Worm (Caenorhabditis elegans) whole organism, early embryonic: Measurements from ENCODE around the gene srbc-70.
"Not testable (repeated sequence)": the region's sequence is repeated elsewhere in the genome, so short reads cannot be mapped to it uniquely, and the experiment has no call there.

Experiments used
- B0310.2 ChIP-seq: sonication (generic microtip); optimal IDR thresholded peaks from 2 replicates; lab custom pipeline; 2016; ENCODE audit warnings: mild to moderate bottlenecking, missing genetic modification characterization, missing compliant biosample characterization
- F13C5.2 ChIP-seq: sonication (generic microtip); optimal IDR thresholded peaks from 2 replicates; lab custom pipeline; 2017; ENCODE audit warnings: mild to moderate bottlenecking, missing genetic modification characterization, inconsistent platforms, missing compliant biosample characterization
- ama-1 ChIP-seq: fragments of 150-350 bp; optimal IDR thresholded peaks from 2 replicates; lab custom pipeline; 2014
- ceh-13 ChIP-seq: fragments of 200-800 bp; sonication (Bioruptor generic); optimal IDR thresholded peaks from 2 replicates; lab custom pipeline; 2018; ENCODE audit warnings: mild to moderate bottlenecking, missing genetic modification characterization, missing compliant biosample characterization
- ceh-36 ChIP-seq: sonication (generic microtip); optimal IDR thresholded peaks from 2 replicates; lab custom pipeline; 2016; ENCODE audit warnings: missing genetic modification characterization, inconsistent platforms, missing compliant biosample characterization
- ets-7 ChIP-seq: sonication (generic microtip); optimal IDR thresholded peaks from 2 replicates; lab custom pipeline; 2016; ENCODE audit warnings: missing genotype, missing genetic modification characterization, missing compliant biosample characterization
- flt-1 ChIP-seq: fragments of 200-800 bp; sonication (Bioruptor generic); IDR thresholded peaks from 2 replicates; pipeline ENCODE4 v1.3.6; 2022; ENCODE audit warnings: missing genetic modification characterization, missing compliant biosample characterization
- hmbx-1 ChIP-seq: sonication (generic microtip); optimal IDR thresholded peaks from 2 replicates; lab custom pipeline; 2016; ENCODE audit warnings: mild to moderate bottlenecking, missing genetic modification characterization, missing compliant biosample characterization
- hnd-1 ChIP-seq: sonication (generic microtip); optimal IDR thresholded peaks from 2 replicates; lab custom pipeline; 2016; ENCODE audit warnings: missing genetic modification characterization, missing compliant biosample characterization
- pes-1 ChIP-seq: fragments of 200-800 bp; sonication (Bioruptor generic); IDR thresholded peaks from 2 replicates; pipeline ENCODE4 v1.3.6; 2022; ENCODE audit warnings: missing genetic modification reagents, missing genetic modification characterization, missing compliant biosample characterization
- sea-1 ChIP-seq: fragments of 200-800 bp; sonication (Bioruptor generic); conservative IDR thresholded peaks from 2 replicates; pipeline ENCODE4 v1.3.6; 2022; ENCODE audit warnings: missing genetic modification characterization, missing compliant biosample characterization
- tbx-37 ChIP-seq: fragments of 200-800 bp; sonication (Bioruptor generic); conservative IDR thresholded peaks from 2 replicates; pipeline ENCODE4 v1.3.6; 2022; ENCODE audit warnings: missing genetic modification reagents, missing genetic modification characterization, missing compliant biosample characterization

srbc-70 gene

DNA sequence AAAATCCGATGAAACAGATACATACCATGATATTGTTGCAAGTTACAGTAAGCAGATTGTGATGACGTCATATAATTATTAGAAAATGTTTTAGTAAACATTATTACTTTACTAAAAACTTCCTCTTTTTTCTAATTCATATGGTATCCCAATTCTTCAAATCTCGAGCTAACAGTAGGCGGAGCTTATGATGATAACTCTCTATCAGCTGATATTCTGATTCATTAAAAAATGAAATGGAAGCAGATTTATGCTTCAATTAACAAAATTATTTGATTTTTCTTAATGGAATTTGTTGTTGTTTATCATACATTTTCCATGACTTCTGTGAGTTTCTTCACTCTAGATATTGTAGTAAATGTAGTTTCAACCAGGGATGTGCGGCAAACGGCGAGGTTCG, 23.5 kb downstream of the srbc-70 start, which contains the start of gene pax-2:
TSS of gene pax-2 (minus strand) at position 101 of the 400 bp plus-strand sequence.
- no peak for TF ChIP-seq sea-1 (GFP tag; lab: Robert Waterston, UW)

DNA sequence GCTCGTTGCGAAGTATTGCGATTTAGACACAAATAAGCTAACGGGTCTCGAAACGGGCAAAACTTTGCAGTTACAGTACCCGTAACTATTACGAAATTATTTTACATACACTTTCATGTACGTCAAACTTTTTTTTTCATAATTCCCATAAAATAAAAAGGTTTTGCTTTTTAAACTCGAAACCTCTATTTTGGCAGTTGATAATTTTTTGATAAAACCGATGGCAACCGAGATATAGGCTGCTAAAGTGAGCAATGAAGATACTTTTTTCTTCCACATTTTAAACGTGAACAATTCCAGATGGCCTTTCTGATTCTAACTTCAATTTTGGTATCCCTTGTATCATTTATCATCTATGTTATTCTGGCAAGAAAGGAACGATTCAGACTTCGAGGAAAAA, 30.6 kb downstream of the srbc-70 start, which contains the start of gene cyp-25A6:
TSS of gene cyp-25A6 (plus strand) at position 301 of the 400 bp plus-strand sequence.
- TF ChIP-seq pes-1; tbx-37; ets-7 (tag; lab: Kevin White, UChicago): not testable (repeated sequence)

DNA sequence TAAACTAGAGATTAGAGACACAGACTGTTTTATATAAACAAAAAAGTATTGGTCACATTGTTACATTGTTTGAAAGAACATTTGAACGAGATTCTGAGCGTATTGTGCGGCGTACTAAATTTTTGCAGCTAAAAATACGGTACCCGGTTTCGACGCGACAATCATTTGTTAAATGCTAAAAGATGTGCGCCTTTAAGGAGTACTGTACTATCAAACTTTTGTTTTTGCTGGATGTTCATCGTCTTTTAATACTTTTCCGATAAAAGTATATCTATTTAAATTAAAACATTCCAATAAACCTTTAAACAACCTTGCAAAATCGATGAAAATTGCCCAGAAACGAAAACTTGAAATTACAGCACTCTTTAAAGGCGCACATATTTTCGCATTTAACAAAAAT, 31.1 kb downstream of the srbc-70 start, which contains the start of gene K06B9.6:
TSS of gene K06B9.6 (minus strand) at position 101 of the 400 bp plus-strand sequence.
- TF ChIP-seq hnd-1 (tag; lab: Kevin White, UChicago); flt-1; tbx-37: not testable (repeated sequence)

DNA sequence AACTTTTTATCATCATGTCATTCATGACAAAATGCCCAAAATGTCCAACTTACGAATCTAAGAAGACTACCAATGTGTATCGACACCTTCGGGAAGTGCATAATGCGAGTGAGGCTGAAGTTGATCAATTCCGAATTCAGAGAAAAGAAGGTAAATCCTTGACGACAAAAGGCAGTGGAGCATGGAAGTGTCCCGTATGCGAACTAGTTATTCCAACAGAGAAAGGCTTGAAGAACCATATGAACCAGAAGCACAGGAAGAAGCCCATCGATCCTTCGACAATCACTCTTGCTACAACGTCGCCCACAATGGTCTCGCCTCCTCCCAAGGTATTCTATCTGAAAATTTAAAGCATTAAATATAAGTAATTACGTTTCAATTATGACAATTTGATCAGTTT, 41.7 kb downstream of the srbc-70 start, which contains the start of gene K08D10.11:
TSS of gene K08D10.11 (minus strand) at position 101 of the 400 bp plus-strand sequence.
- not testable (repeated sequence) for TF ChIP-seq pes-1; flt-1; hmbx-1 (tag; lab: Kevin White, UChicago)

DNA sequence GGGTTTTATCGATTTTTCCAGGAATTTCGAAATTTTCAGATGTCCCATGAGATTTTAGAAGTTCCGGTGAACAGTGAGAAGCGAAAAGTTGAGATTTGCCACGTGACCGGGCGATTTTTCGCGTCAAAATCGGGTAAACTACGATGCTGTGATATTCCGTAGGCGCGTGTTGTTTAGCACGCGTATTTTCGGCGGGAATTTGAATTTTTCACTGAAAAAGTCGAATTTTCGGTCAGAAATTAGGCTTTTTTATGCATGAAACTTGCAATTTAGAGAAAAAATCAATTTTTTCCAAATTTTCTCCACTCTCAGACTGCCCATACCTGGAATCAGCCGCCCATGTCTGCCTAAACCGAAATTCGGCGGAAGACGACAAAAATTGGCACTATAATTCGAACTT, 49.4 kb downstream of the srbc-70 start, which contains the start of gene tsen-34:
TSS of gene tsen-34 (plus strand) at position 34 of the 400 bp plus-strand sequence.
- TF ChIP-seq F13C5.2 (no peak), ama-1 (lab: Kevin White, UChicago) (peak; percentile 4), ceh-13 (GFP tag; lab: Kevin White, UChicago) (no peak), ceh-36 (tag; lab: Kevin White, UChicago) (no peak), tbx-37 (no peak), pes-1 (no peak), B0310.2 (tag; lab: Kevin White, UChicago) (no peak)

DNA sequence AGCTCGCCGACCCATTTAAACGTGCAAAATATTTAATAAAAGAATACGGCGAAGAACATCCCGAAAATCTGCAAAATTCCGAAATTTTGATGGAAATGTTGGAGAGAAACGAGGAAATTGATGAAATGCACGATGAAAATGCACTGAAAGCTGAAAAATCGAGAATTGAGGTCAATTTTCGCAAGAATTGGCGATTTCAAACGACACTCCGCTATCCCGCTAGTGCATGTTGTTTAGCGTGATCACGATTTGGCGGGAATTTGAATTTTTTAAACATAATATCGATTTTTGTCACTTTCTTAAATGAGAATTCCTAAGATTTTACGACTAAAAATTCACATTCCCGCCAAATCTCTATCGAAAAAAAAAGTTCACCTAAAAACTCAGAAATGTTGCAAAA, 50.3 kb downstream of the srbc-70 start:
- TF ChIP-seq ets-7 (tag; lab: Kevin White, UChicago) (no peak), F13C5.2 (no peak), hmbx-1 (tag; lab: Kevin White, UChicago) (no peak), B0310.2 (tag; lab: Kevin White, UChicago) (no peak), flt-1 (no peak), pes-1 (no peak)
